Worm (Caenorhabditis elegans): Measurements from ENCODE around the gene ugt-46.

DNA sequence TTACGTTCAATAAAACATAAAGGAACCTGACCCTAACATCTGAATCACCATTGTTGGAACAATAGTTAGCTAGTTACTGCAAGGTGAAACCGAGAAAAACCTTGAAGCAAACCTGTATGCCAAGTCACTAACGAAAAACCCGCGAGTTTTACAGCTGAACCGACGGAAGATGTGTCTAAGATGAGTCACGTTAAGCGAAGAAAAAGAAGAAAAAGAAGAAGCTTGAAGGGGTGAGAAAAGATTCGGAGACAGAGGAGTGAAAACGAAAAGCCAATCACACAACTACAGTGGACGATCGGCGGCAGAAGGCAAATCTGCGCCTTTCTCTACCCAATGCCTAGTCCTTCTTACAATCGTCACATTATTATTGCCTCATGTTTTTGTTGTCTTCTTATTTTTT is 27.8 kb upstream of the ugt-46 start, which contains the start of gene nas-38:
- TF ChIP-seq ama-1 (optimal IDR thresholded peaks at IDR 0.05) (no peak), fkh-10 (GFP tag; optimal IDR thresholded peaks at IDR 0.05) (no peak)
